Fruit fly (Drosophila melanogaster) whole organism, embryonic: ENCODE data around the gene dysc.
A peak's percentile ranks its signal among the peaks of the same experiment; 100 is the strongest.

ENCODE experiments used
- Ada2b ChIP-seq: fragments of 200-800 bp; sonication (Bioruptor generic); IDR thresholded peaks from 2 replicates; pipeline ENCODE4 v1.3.6; 2022; ENCODE audit warnings: missing biosample characterization, missing genetic modification characterization
- BtbVII ChIP-seq: fragments of 200-800 bp; sonication (Bioruptor generic); optimal IDR thresholded peaks from 3 replicates; lab custom pipeline; 2017; ENCODE audit warnings: missing biosample characterization, mild to moderate bottlenecking, missing genetic modification characterization
- CG10209 ChIP-seq: fragments of 200-800 bp; sonication (Bioruptor generic); optimal IDR thresholded peaks from 3 replicates; lab custom pipeline; 2017; ENCODE audit warnings: missing biosample characterization, mild to moderate bottlenecking, missing genetic modification characterization, missing genetic modification reagents
- CG10431 ChIP-seq: fragments of 200-800 bp; sonication (Bioruptor generic); optimal IDR thresholded peaks from 3 replicates; lab custom pipeline; 2018; ENCODE audit warnings: missing biosample characterization, mild to moderate bottlenecking, missing genetic modification characterization
- CG10959 ChIP-seq: fragments of 200-800 bp; sonication (Bioruptor generic); IDR thresholded peaks from 2 replicates; pipeline ENCODE4 v1.3.6; 2022; ENCODE audit warnings: missing biosample characterization, missing genetic modification characterization
- CG11247 ChIP-seq: fragments of 200-800 bp; sonication (Bioruptor generic); IDR thresholded peaks from 2 replicates; pipeline ENCODE4 v1.3.6; 2022; ENCODE audit warnings: missing biosample characterization, missing genetic modification characterization
- CG14014 ChIP-seq: fragments of 200-800 bp; sonication (Bioruptor generic); IDR thresholded peaks from 2 replicates; pipeline ENCODE4 v1.3.6; 2022; ENCODE audit warnings: missing biosample characterization, missing genetic modification characterization
- CG14050 ChIP-seq: fragments of 200-800 bp; sonication (Bioruptor generic); IDR thresholded peaks from 3 replicates; pipeline ENCODE4 v1.3.6; 2022; ENCODE audit warnings: missing biosample characterization, missing genetic modification characterization
- CG14710 ChIP-seq: fragments of 200-800 bp; sonication (Bioruptor generic); optimal IDR thresholded peaks from 3 replicates; lab custom pipeline; 2019; ENCODE audit warnings: missing biosample characterization, mild to moderate bottlenecking, missing genetic modification characterization, moderate library complexity
- CG15479 ChIP-seq: fragments of 200-800 bp; sonication (Bioruptor generic); optimal IDR thresholded peaks from 3 replicates; lab custom pipeline; 2019; ENCODE audit warnings: missing biosample characterization, mild to moderate bottlenecking, missing genetic modification characterization, moderate library complexity
- CG2129 ChIP-seq: fragments of 200-800 bp; sonication (Bioruptor generic); IDR thresholded peaks from 2 replicates; pipeline ENCODE4 v1.3.6; 2022; ENCODE audit warnings: missing biosample characterization, missing genetic modification characterization; ENCODE audit not compliant: partially characterized antibody
- CG2889 ChIP-seq: fragments of 200-800 bp; sonication (Bioruptor generic); IDR thresholded peaks from 3 replicates; pipeline ENCODE4 v1.3.6; 2022; ENCODE audit warnings: missing biosample characterization, missing genetic modification characterization
- CG34422 ChIP-seq: fragments of 200-800 bp; sonication (Bioruptor generic); IDR thresholded peaks from 3 replicates; pipeline ENCODE4 v1.3.6; 2022; ENCODE audit warnings: missing biosample characterization, missing genetic modification characterization
- CG3995 ChIP-seq: fragments of 200-800 bp; sonication (Bioruptor generic); optimal IDR thresholded peaks from 3 replicates; lab custom pipeline; 2016; ENCODE audit warnings: missing biosample characterization, missing genetic modification characterization
- CG6654 ChIP-seq: fragments of 200-800 bp; sonication (Bioruptor generic); optimal IDR thresholded peaks from 2 replicates; lab custom pipeline; 2017; ENCODE audit warnings: missing biosample characterization, mild to moderate bottlenecking, missing genetic modification characterization
- CG6791 ChIP-seq: fragments of 200-800 bp; sonication (Bioruptor generic); IDR thresholded peaks from 3 replicates; pipeline ENCODE4 v1.3.6; 2022; ENCODE audit warnings: missing biosample characterization, missing genetic modification characterization; ENCODE audit not compliant: partially characterized antibody
- CG7987 ChIP-seq: fragments of 200-800 bp; sonication (Bioruptor generic); optimal IDR thresholded peaks from 2 replicates; lab custom pipeline; 2018; ENCODE audit warnings: missing biosample characterization, mild to moderate bottlenecking, missing genetic modification characterization, moderate library complexity
- CHES-1-like ChIP-seq: fragments of 200-800 bp; sonication (Bioruptor generic); optimal IDR thresholded peaks from 2 replicates; lab custom pipeline; 2016; ENCODE audit warnings: missing biosample characterization, missing genetic modification characterization
- D19A ChIP-seq: fragments of 200-800 bp; optimal IDR thresholded peaks from 3 replicates; lab custom pipeline; 2019; ENCODE audit warnings: missing biosample characterization, mild to moderate bottlenecking, missing genetic modification characterization, moderate library complexity
- HLH54F ChIP-seq: fragments of 200-800 bp; sonication (Bioruptor generic); optimal IDR thresholded peaks from 3 replicates; lab custom pipeline; 2016; ENCODE audit warnings: missing biosample characterization, missing genetic modification characterization
- Hr51 ChIP-seq, 2 experiments: fragments of 200-800 bp; sonication (Bioruptor generic); optimal IDR thresholded peaks; 2 replicates in 1 of 2; 3 replicates in 1 of 2; lab custom pipeline; 2016 to 2018; ENCODE audit warnings: missing biosample characterization in 2 of 2, missing genetic modification characterization in 2 of 2, mild to moderate bottlenecking in 1 of 2, moderate library complexity in 1 of 2
- Mrtf ChIP-seq: fragments of 200-800 bp; sonication (Bioruptor generic); IDR thresholded peaks from 3 replicates; pipeline ENCODE4 v1.3.6; 2022; ENCODE audit warnings: missing biosample characterization, missing genetic modification characterization
- Nf-YB ChIP-seq: fragments of 200-800 bp; sonication (Bioruptor generic); optimal IDR thresholded peaks from 3 replicates; lab custom pipeline; 2019; ENCODE audit warnings: missing biosample characterization, mild to moderate bottlenecking, missing genetic modification characterization, moderate library complexity
- PHDP ChIP-seq: fragments of 200-800 bp; sonication (Bioruptor generic); optimal IDR thresholded peaks from 3 replicates; lab custom pipeline; 2018; ENCODE audit warnings: missing biosample characterization, mild to moderate bottlenecking, missing genetic modification characterization, moderate library complexity
- Side ChIP-seq: fragments of 200-800 bp; sonication (Bioruptor generic); optimal IDR thresholded peaks from 2 replicates; lab custom pipeline; 2016; ENCODE audit warnings: missing biosample characterization, missing genetic modification characterization
- Sin3A ChIP-seq: fragments of >200 bp; optimal IDR thresholded peaks from 2 replicates; lab custom pipeline; 2018
- Six4 ChIP-seq: fragments of 200-800 bp; sonication (Bioruptor generic); optimal IDR thresholded peaks from 2 replicates; lab custom pipeline; 2016; ENCODE audit warnings: missing biosample characterization, missing genetic modification characterization
- Sox102F ChIP-seq: fragments of 200-800 bp; sonication (Bioruptor generic); optimal IDR thresholded peaks from 2 replicates; lab custom pipeline; 2018; ENCODE audit warnings: missing biosample characterization, mild to moderate bottlenecking, missing genetic modification characterization, moderate library complexity
- Trl ChIP-seq, 3 experiments: fragments of >200 bp in 2 of 3; fragments of 200-800 bp in 1 of 3; sonication (Bioruptor generic) in 1 of 3; optimal IDR thresholded peaks; 2 replicates in 1 of 3; 3 replicates in 2 of 3; lab custom pipeline; 2016 to 2017; ENCODE audit warnings: missing biosample characterization in 1 of 3, missing genetic modification characterization in 1 of 3
- ac ChIP-seq: fragments of 200-800 bp; sonication (Bioruptor generic); optimal IDR thresholded peaks from 3 replicates; lab custom pipeline; 2017; ENCODE audit warnings: missing biosample characterization, mild to moderate bottlenecking, missing genetic modification characterization
- al ChIP-seq: fragments of 200-800 bp; sonication (Bioruptor generic); IDR thresholded peaks from 2 replicates; pipeline ENCODE4 v1.3.6; 2022; ENCODE audit warnings: missing biosample characterization, missing genetic modification characterization
- ara ChIP-seq: fragments of 200-800 bp; sonication (Bioruptor generic); IDR thresholded peaks from 2 replicates; pipeline ENCODE4 v1.3.6; 2022; ENCODE audit warnings: missing biosample characterization, missing genetic modification characterization
- ash1 ChIP-seq: fragments of 200-800 bp; sonication (Bioruptor generic); optimal IDR thresholded peaks from 2 replicates; lab custom pipeline; 2018; ENCODE audit warnings: missing biosample characterization, mild to moderate bottlenecking, missing genetic modification characterization
- br ChIP-seq: fragments of >200 bp; optimal IDR thresholded peaks from 2 replicates; lab custom pipeline; 2017
- bsh ChIP-seq, 2 experiments: fragments of 200-800 bp; sonication (Bioruptor generic); optimal IDR thresholded peaks; 2 replicates each; lab custom pipeline; 2017 to 2018; ENCODE audit warnings: mild to moderate bottlenecking in 2 of 2, missing biosample characterization in 2 of 2, missing genetic modification characterization in 2 of 2, moderate library complexity in 1 of 2
- corto ChIP-seq: fragments of 200-800 bp; sonication (Bioruptor generic); optimal IDR thresholded peaks from 2 replicates; lab custom pipeline; 2016; ENCODE audit warnings: missing biosample characterization, mild to moderate bottlenecking, missing genetic modification characterization, moderate library complexity
- crc ChIP-seq: fragments of 200-800 bp; sonication (Bioruptor generic); optimal IDR thresholded peaks from 2 replicates; lab custom pipeline; 2016; ENCODE audit warnings: missing biosample characterization, missing genetic modification characterization
- crp ChIP-seq, 2 experiments: fragments of 200-800 bp; sonication (Bioruptor generic); optimal IDR thresholded peaks; 2 replicates in 1 of 2; 3 replicates in 1 of 2; lab custom pipeline; 2017; ENCODE audit warnings: missing biosample characterization in 2 of 2, missing genetic modification characterization in 2 of 2, mild to moderate bottlenecking in 1 of 2, moderate library complexity in 1 of 2
- emc ChIP-seq: fragments of 200-800 bp; sonication (Bioruptor generic); optimal IDR thresholded peaks from 2 replicates; lab custom pipeline; 2016; ENCODE audit warnings: missing biosample characterization, missing genetic modification characterization
- ems ChIP-seq: fragments of 200-800 bp; sonication (Bioruptor generic); optimal IDR thresholded peaks from 3 replicates; lab custom pipeline; 2016; ENCODE audit warnings: missing biosample characterization, missing genetic modification characterization
- fd64A ChIP-seq: fragments of 200-800 bp; sonication (Bioruptor generic); optimal IDR thresholded peaks from 3 replicates; lab custom pipeline; 2018; ENCODE audit warnings: missing biosample characterization, mild to moderate bottlenecking, missing genetic modification characterization
- gcm ChIP-seq: fragments of 200-800 bp; sonication (Bioruptor generic); optimal IDR thresholded peaks from 2 replicates; lab custom pipeline; 2019; ENCODE audit warnings: missing biosample characterization, mild to moderate bottlenecking, missing genetic modification characterization, moderate library complexity
- kni ChIP-seq: fragments of 200-800 bp; sonication (Bioruptor generic); optimal IDR thresholded peaks from 3 replicates; lab custom pipeline; 2017; ENCODE audit warnings: mild to moderate bottlenecking, missing biosample characterization, missing genetic modification reagents, missing genetic modification characterization
- knrl ChIP-seq: fragments of 200-800 bp; sonication (Bioruptor generic); IDR thresholded peaks from 3 replicates; pipeline ENCODE4 v1.3.6; 2022; ENCODE audit warnings: missing biosample characterization, missing genetic modification characterization; ENCODE audit not compliant: partially characterized antibody
- odd ChIP-seq: fragments of 200-800 bp; sonication (Bioruptor generic); optimal IDR thresholded peaks from 2 replicates; lab custom pipeline; 2017; ENCODE audit warnings: missing biosample characterization, mild to moderate bottlenecking, missing genetic modification characterization
- onecut ChIP-seq: fragments of 200-800 bp; sonication (Bioruptor generic); IDR thresholded peaks from 2 replicates; pipeline ENCODE4 v1.3.6; 2022; ENCODE audit warnings: missing biosample characterization, missing genetic modification characterization
- scrt ChIP-seq: fragments of 200-800 bp; sonication (Bioruptor generic); optimal IDR thresholded peaks from 2 replicates; lab custom pipeline; 2018; ENCODE audit warnings: missing biosample characterization, mild to moderate bottlenecking, missing genetic modification characterization, moderate library complexity
- sima ChIP-seq: fragments of 200-800 bp; sonication (Bioruptor generic); optimal IDR thresholded peaks from 2 replicates; lab custom pipeline; 2016; ENCODE audit warnings: missing biosample characterization, missing genetic modification characterization
- wor ChIP-seq: fragments of 200-800 bp; sonication (Bioruptor generic); IDR thresholded peaks from 2 replicates; pipeline ENCODE4 v1.3.6; 2022; ENCODE audit warnings: missing biosample characterization, missing genetic modification characterization
- zen ChIP-seq: fragments of 200-800 bp; sonication (Bioruptor generic); optimal IDR thresholded peaks from 3 replicates; lab custom pipeline; 2018; ENCODE audit warnings: missing biosample characterization, mild to moderate bottlenecking, missing genetic modification characterization, moderate library complexity
- zfh1 ChIP-seq: fragments of 200-800 bp; sonication (Bioruptor generic); IDR thresholded peaks from 3 replicates; pipeline ENCODE4 v1.3.6; 2022; ENCODE audit warnings: missing biosample characterization, missing genetic modification characterization

Gene dysc

DNA sequence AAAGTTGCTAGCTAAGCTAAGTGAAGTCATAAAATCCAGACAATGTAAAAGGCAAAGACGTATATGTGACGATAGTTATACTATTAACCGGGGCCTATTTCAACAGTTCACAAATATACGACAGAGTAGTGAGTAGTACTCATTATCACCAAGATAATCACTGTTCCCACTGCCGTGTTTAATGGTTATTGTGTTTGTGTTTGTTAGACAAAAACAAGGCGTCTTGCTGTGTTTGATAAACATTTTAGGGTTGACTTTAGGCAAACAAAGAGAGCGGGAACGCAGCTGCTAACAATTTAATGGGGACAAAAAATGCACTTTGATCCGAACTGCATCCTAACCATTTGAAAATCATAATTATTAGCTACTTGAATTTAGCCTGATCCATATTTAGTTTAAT lies 37.6 kb downstream of the dysc start (continued):
- TF ChIP-seq HLH54F (no peak), CHES-1-like (GFP tag; lab: Kevin White, UChicago) (peak; percentile 33), Ada2b (GFP tag; lab: Robert Waterston, UW) (no peak), CG34422 (no peak), CG2129 (no peak), CG3995 (no peak), zen (tag; lab: Kevin White, UChicago) (peak; percentile 66), Mrtf (GFP tag; lab: Robert Waterston, UW) (no peak), crc (GFP tag; lab: Kevin White, UChicago) (peak; percentile 26), CG6791 (GFP tag; lab: Robert Waterston, UW) (no peak), CG10209 (peak; percentile 78), CG10959 (no peak), CG15479 (GFP tag; lab: Kevin White, UChicago) (peak; percentile 54), Sin3A (lab: Kevin White, UChicago) (no peak), ac (GFP tag; lab: Kevin White, UChicago) (peak; percentile 94), Side (GFP tag; lab: Kevin White, UChicago) (peak; percentile 68), zfh1 (GFP tag; lab: Robert Waterston, UW) (peak; percentile 51; the same call in 1 of the 3 replicates), gcm (GFP tag; lab: Kevin White, UChicago) (peak; percentile 80), ara (GFP tag; lab: Robert Waterston, UW) (peak; percentile 53), knrl (GFP tag; lab: Robert Waterston, UW) (no peak), Nf-YB (peak; percentile 56), CG14050 (GFP tag; lab: Robert Waterston, UW) (no peak; the same call in 2 of the 3 replicates), scrt (GFP tag; lab: Kevin White, UChicago) (peak; percentile 6), Hr51 (GFP tag; optimal IDR thresholded peaks at IDR 0.05; lab: Kevin White, UChicago) (peak in 1 of 2 experiments; percentile 45), CG7987 (GFP tag; lab: Kevin White, UChicago) (peak; percentile 91), CG11247 (no peak), Sox102F (GFP tag; lab: Kevin White, UChicago) (peak; percentile 68), CG14014 (GFP tag; lab: Robert Waterston, UW) (no peak), emc (GFP tag; lab: Kevin White, UChicago) (no peak), odd (peak; percentile 86), ems (GFP tag; lab: Kevin White, UChicago) (peak; percentile 31), BtbVII (GFP tag; lab: Kevin White, UChicago) (peak; percentile 46), br (lab: Kevin White, UChicago) (no peak), corto (GFP tag; lab: Kevin White, UChicago) (no peak), bsh (GFP tag; optimal IDR thresholded peaks at IDR 0.05; lab: Kevin White, UChicago) (peak in 1 of 2 experiments; percentile 88), crp (GFP tag; optimal IDR thresholded peaks at IDR 0.05; lab: Kevin White, UChicago) (no peak), al (no peak), CG2889 (GFP tag; lab: Robert Waterston, UW) (no peak), wor (GFP tag; lab: Robert Waterston, UW) (no peak), kni (no peak), D19A (peak; percentile 65), CG10431 (GFP tag; lab: Kevin White, UChicago) (peak; percentile 76), sima (GFP tag; lab: Kevin White, UChicago) (no peak), Six4 (GFP tag; lab: Kevin White, UChicago) (peak; percentile 28), onecut (GFP tag; lab: Robert Waterston, UW) (peak; percentile 72), ash1 (GFP tag; lab: Kevin White, UChicago) (no peak), fd64A (peak; percentile 92), Trl (optimal IDR thresholded peaks at IDR 0.05; lab: Kevin White, UChicago) (no peak), Trl (GFP tag; optimal IDR thresholded peaks at IDR 0.05; lab: Kevin White, UChicago) (peak; percentile 30), CG6654 (GFP tag; lab: Kevin White, UChicago) (peak; percentile 47), CG14710 (tag; lab: Kevin White, UChicago) (peak; percentile 83), PHDP (tag; lab: Kevin White, UChicago) (peak; percentile 84)
